Fruit fly (Drosophila melanogaster) whole organism, embryonic: ENCODE data around the gene Rpp30.

Source experiments
- Asciz ChIP-seq: fragments of 200-800 bp; sonication (Bioruptor generic); optimal IDR thresholded peaks from 2 replicates; lab custom pipeline; 2017; ENCODE audit warnings: missing biosample characterization, mild to moderate bottlenecking, missing genetic modification characterization, missing genetic modification reagents
- CG12071 ChIP-seq: fragments of 200-800 bp; sonication (Bioruptor generic); optimal IDR thresholded peaks from 3 replicates; lab custom pipeline; 2018; ENCODE audit warnings: missing biosample characterization, mild to moderate bottlenecking, missing genetic modification characterization
- CG12942 ChIP-seq: fragments of 200-800 bp; sonication (Bioruptor generic); optimal IDR thresholded peaks from 3 replicates; lab custom pipeline; 2016; ENCODE audit warnings: missing biosample characterization, missing genetic modification characterization
- CG13123 ChIP-seq: fragments of 200-800 bp; sonication (Bioruptor generic); optimal IDR thresholded peaks from 2 replicates; lab custom pipeline; 2016; ENCODE audit warnings: missing biosample characterization, missing genetic modification characterization
- CG13424 ChIP-seq: fragments of 200-800 bp; sonication (Bioruptor generic); optimal IDR thresholded peaks from 2 replicates; lab custom pipeline; 2019; ENCODE audit warnings: missing biosample characterization, mild to moderate bottlenecking, missing genetic modification characterization, moderate library complexity
- CG15269 ChIP-seq: fragments of 200-800 bp; sonication (Bioruptor generic); optimal IDR thresholded peaks from 2 replicates; lab custom pipeline; 2018; ENCODE audit warnings: missing biosample characterization, mild to moderate bottlenecking, missing genetic modification characterization, moderate library complexity
- CG15514 ChIP-seq: fragments of 200-800 bp; sonication (Bioruptor generic); optimal IDR thresholded peaks from 3 replicates; lab custom pipeline; 2017; ENCODE audit warnings: missing biosample characterization, missing genetic modification characterization, mild to moderate bottlenecking, moderate library complexity, missing genetic modification reagents
- CG1602 ChIP-seq: fragments of 200-800 bp; sonication (Bioruptor generic); optimal IDR thresholded peaks from 3 replicates; lab custom pipeline; 2016; ENCODE audit warnings: missing biosample characterization, missing genetic modification characterization
- CG16863 ChIP-seq: fragments of 200-800 bp; sonication (Bioruptor generic); optimal IDR thresholded peaks from 3 replicates; lab custom pipeline; 2016; ENCODE audit warnings: missing biosample characterization, missing genetic modification characterization
- CG17361 ChIP-seq: fragments of 200-800 bp; sonication (Bioruptor generic); IDR thresholded peaks from 3 replicates; pipeline ENCODE4 v1.3.6; 2022; ENCODE audit warnings: missing biosample characterization, missing genetic modification characterization
- CG18262 ChIP-seq: fragments of 200-800 bp; optimal IDR thresholded peaks from 3 replicates; lab custom pipeline; 2019; ENCODE audit warnings: missing biosample characterization, mild to moderate bottlenecking, missing genetic modification characterization, moderate library complexity
- CG18619 ChIP-seq: fragments of 200-800 bp; sonication (Bioruptor generic); optimal IDR thresholded peaks from 3 replicates; lab custom pipeline; 2017; ENCODE audit warnings: missing biosample characterization, mild to moderate bottlenecking, missing genetic modification characterization
- CG31441 ChIP-seq: fragments of 200-800 bp; sonication (Bioruptor generic); IDR thresholded peaks from 2 replicates; pipeline ENCODE4 v1.3.6; 2022; ENCODE audit warnings: missing biosample characterization, missing genetic modification characterization
- CG32767 ChIP-seq: fragments of 200-800 bp; sonication (Bioruptor generic); IDR thresholded peaks from 2 replicates; pipeline ENCODE4 v1.3.6; 2022; ENCODE audit warnings: missing biosample characterization, missing genetic modification characterization
- CG4404 ChIP-seq: fragments of 200-800 bp; sonication (Bioruptor generic); IDR thresholded peaks from 2 replicates; pipeline ENCODE4 v1.3.6; 2022; ENCODE audit warnings: missing biosample characterization, missing genetic modification characterization
- CG6689 ChIP-seq: fragments of 200-800 bp; sonication (Bioruptor generic); IDR thresholded peaks from 2 replicates; pipeline ENCODE4 v1.3.6; 2022; ENCODE audit warnings: missing biosample characterization, missing genetic modification characterization
- CG6813 ChIP-seq: fragments of 200-800 bp; sonication (Bioruptor generic); optimal IDR thresholded peaks from 2 replicates; lab custom pipeline; 2017; ENCODE audit warnings: missing biosample characterization, missing genetic modification characterization, mild to moderate bottlenecking, moderate library complexity, missing genetic modification reagents
- CG7839 ChIP-seq: fragments of 200-800 bp; sonication (Bioruptor generic); optimal IDR thresholded peaks from 3 replicates; lab custom pipeline; 2018; ENCODE audit warnings: missing biosample characterization, mild to moderate bottlenecking, missing genetic modification characterization, moderate library complexity
- CG8089 ChIP-seq: fragments of 200-800 bp; sonication (Bioruptor generic); optimal IDR thresholded peaks from 3 replicates; lab custom pipeline; 2016; ENCODE audit warnings: missing biosample characterization, missing genetic modification characterization
- CG9215 ChIP-seq: fragments of 200-800 bp; sonication (Bioruptor generic); IDR thresholded peaks from 2 replicates; pipeline ENCODE4 v1.3.6; 2022; ENCODE audit warnings: missing biosample characterization, missing genetic modification characterization
- CG9932 ChIP-seq: fragments of 200-800 bp; sonication (Bioruptor generic); IDR thresholded peaks from 2 replicates; pipeline ENCODE4 v1.3.6; 2022; ENCODE audit warnings: missing biosample characterization, missing genetic modification characterization
- CoRest ChIP-seq: fragments of 200-800 bp; sonication (Bioruptor generic); optimal IDR thresholded peaks from 3 replicates; lab custom pipeline; 2018; ENCODE audit warnings: missing biosample characterization, mild to moderate bottlenecking, missing genetic modification characterization, moderate library complexity
- Deaf1 ChIP-seq: fragments of 200-800 bp; optimal IDR thresholded peaks from 3 replicates; lab custom pipeline; 2019; ENCODE audit warnings: missing biosample characterization, mild to moderate bottlenecking, missing genetic modification characterization, moderate library complexity
- Dfd ChIP-seq, 2 experiments: fragments of >200 bp; optimal IDR thresholded peaks; 2 replicates each; lab custom pipeline; 2017; ENCODE audit warnings: missing biosample characterization in 2 of 2, missing genetic modification characterization in 2 of 2
- Dip3 ChIP-seq: fragments of 200-800 bp; sonication (Bioruptor generic); optimal IDR thresholded peaks from 3 replicates; lab custom pipeline; 2016; ENCODE audit warnings: missing biosample characterization, missing genetic modification characterization
- Drgx ChIP-seq: fragments of 200-800 bp; sonication (Bioruptor generic); IDR thresholded peaks from 2 replicates; pipeline ENCODE4 v1.3.6; 2022; ENCODE audit warnings: missing biosample characterization, missing genetic modification characterization
- Hey ChIP-seq: fragments of 200-800 bp; sonication (Bioruptor generic); optimal IDR thresholded peaks from 3 replicates; lab custom pipeline; 2018; ENCODE audit warnings: missing biosample characterization, mild to moderate bottlenecking, missing genetic modification characterization
- Kr ChIP-seq: fragments of 200-800 bp; sonication (Bioruptor generic); optimal IDR thresholded peaks from 2 replicates; lab custom pipeline; 2017; ENCODE audit warnings: missing biosample characterization, mild to moderate bottlenecking, missing genetic modification characterization
- Mrtf ChIP-seq: fragments of 200-800 bp; sonication (Bioruptor generic); IDR thresholded peaks from 3 replicates; pipeline ENCODE4 v1.3.6; 2022; ENCODE audit warnings: missing biosample characterization, missing genetic modification characterization
- Ravus ChIP-seq: fragments of 200-800 bp; sonication (Bioruptor generic); IDR thresholded peaks from 2 replicates; pipeline ENCODE4 v1.3.6; 2022; ENCODE audit warnings: missing biosample characterization, missing genetic modification characterization
- Sin3A ChIP-seq: fragments of >200 bp; optimal IDR thresholded peaks from 2 replicates; lab custom pipeline; 2018
- Sox102F ChIP-seq: fragments of 200-800 bp; sonication (Bioruptor generic); optimal IDR thresholded peaks from 2 replicates; lab custom pipeline; 2018; ENCODE audit warnings: missing biosample characterization, mild to moderate bottlenecking, missing genetic modification characterization, moderate library complexity
- Vsx1 ChIP-seq: fragments of 200-800 bp; sonication (Bioruptor generic); optimal IDR thresholded peaks from 2 replicates; lab custom pipeline; 2017; ENCODE audit warnings: missing biosample characterization, mild to moderate bottlenecking, missing genetic modification characterization, missing genetic modification reagents
- bbx ChIP-seq: fragments of 200-800 bp; sonication (Bioruptor generic); IDR thresholded peaks from 2 replicates; pipeline ENCODE4 v1.3.6; 2022; ENCODE audit warnings: missing biosample characterization, missing genetic modification characterization; ENCODE audit not compliant: partially characterized antibody
- cwo ChIP-seq: fragments of 200-800 bp; sonication (Bioruptor generic); optimal IDR thresholded peaks from 3 replicates; lab custom pipeline; 2017; ENCODE audit warnings: missing biosample characterization, missing genetic modification characterization, mild to moderate bottlenecking, moderate library complexity, missing genetic modification reagents
- danr ChIP-seq: fragments of 200-800 bp; sonication (Bioruptor generic); IDR thresholded peaks from 2 replicates; pipeline ENCODE4 v1.3.6; 2022; ENCODE audit warnings: missing biosample characterization, missing genetic modification characterization
- dimm ChIP-seq: fragments of 200-800 bp; sonication (Bioruptor generic); IDR thresholded peaks from 2 replicates; pipeline ENCODE4 v1.3.6; 2022; ENCODE audit warnings: missing biosample characterization, missing genetic modification characterization
- dmrt99B ChIP-seq: fragments of 200-800 bp; sonication (Bioruptor generic); optimal IDR thresholded peaks from 2 replicates; lab custom pipeline; 2018; ENCODE audit warnings: missing biosample characterization, mild to moderate bottlenecking, missing genetic modification characterization, moderate library complexity
- dpn ChIP-seq, 2 experiments: fragments of 200-800 bp; sonication (Bioruptor generic); optimal IDR thresholded peaks; 3 replicates each; lab custom pipeline; 2016; ENCODE audit warnings: missing biosample characterization in 2 of 2, missing genetic modification characterization in 2 of 2
- gcm ChIP-seq: fragments of 200-800 bp; sonication (Bioruptor generic); optimal IDR thresholded peaks from 2 replicates; lab custom pipeline; 2019; ENCODE audit warnings: missing biosample characterization, mild to moderate bottlenecking, missing genetic modification characterization, moderate library complexity
- gem ChIP-seq: fragments of 200-800 bp; sonication (Bioruptor generic); optimal IDR thresholded peaks from 2 replicates; lab custom pipeline; 2019; ENCODE audit warnings: missing biosample characterization, mild to moderate bottlenecking, missing genetic modification characterization, moderate library complexity
- grn ChIP-seq: fragments of 200-800 bp; sonication (Bioruptor generic); optimal IDR thresholded peaks from 3 replicates; lab custom pipeline; 2017; ENCODE audit warnings: missing biosample characterization, missing genetic modification characterization
- hth ChIP-seq: fragments of >200 bp; optimal IDR thresholded peaks from 2 replicates; lab custom pipeline; 2017; ENCODE audit warnings: inconsistent platforms
- jigr1 ChIP-seq: fragments of 200-800 bp; sonication (Bioruptor generic); IDR thresholded peaks from 3 replicates; pipeline ENCODE4 v1.3.6; 2022; ENCODE audit warnings: missing biosample characterization, missing genetic modification characterization
- kni ChIP-seq: fragments of 200-800 bp; sonication (Bioruptor generic); optimal IDR thresholded peaks from 3 replicates; lab custom pipeline; 2017; ENCODE audit warnings: mild to moderate bottlenecking, missing biosample characterization, missing genetic modification reagents, missing genetic modification characterization
- odd ChIP-seq: fragments of 200-800 bp; sonication (Bioruptor generic); optimal IDR thresholded peaks from 2 replicates; lab custom pipeline; 2017; ENCODE audit warnings: missing biosample characterization, mild to moderate bottlenecking, missing genetic modification characterization
- pan ChIP-seq, 4 experiments: fragments of >200 bp in 3 of 4; fragments of 200-800 bp in 1 of 4; sonication (Bioruptor generic) in 1 of 4; optimal IDR thresholded peaks in 3 of 4; IDR thresholded peaks in 1 of 4; 2 replicates each; pipeline versions ENCODE4 v1.3.6 to Lab custom; 2017 to 2022; ENCODE audit warnings: missing biosample characterization in 2 of 4, missing genetic modification characterization in 2 of 4, mixed read lengths in 1 of 4
- pros ChIP-seq: fragments of 200-800 bp; sonication (Bioruptor generic); optimal IDR thresholded peaks from 3 replicates; lab custom pipeline; 2019; ENCODE audit warnings: missing biosample characterization, mild to moderate bottlenecking, missing genetic modification characterization, moderate library complexity
- unpg ChIP-seq: fragments of 200-800 bp; sonication (Bioruptor generic); optimal IDR thresholded peaks from 3 replicates; lab custom pipeline; 2018; ENCODE audit warnings: missing biosample characterization, mild to moderate bottlenecking, missing genetic modification characterization, moderate library complexity
- wek ChIP-seq: fragments of 200-800 bp; sonication (Bioruptor generic); optimal IDR thresholded peaks from 3 replicates; lab custom pipeline; 2018; ENCODE audit warnings: missing biosample characterization, mild to moderate bottlenecking, missing genetic modification characterization, moderate library complexity

Rpp30 gene

dm6 chr2L:247845-248473 is 4.2 kb downstream of the Rpp30 start (continued):
- TF ChIP-seq CG18619 (peak; percentile 73), Dip3 (GFP tag; lab: Kevin White, UChicago) (no peak), CG12942 (GFP tag; lab: Kevin White, UChicago) (peak; percentile 20), CG31441 (GFP tag; lab: Robert Waterston, UW) (peak; percentile 70), CG18262 (peak; percentile 64), CG1602 (peak; percentile 7), CG16863 (no peak), CG32767 (GFP tag; lab: Robert Waterston, UW) (no peak), danr (GFP tag; lab: Robert Waterston, UW) (no peak), gem (peak; percentile 75), CG8089 (GFP tag; lab: Kevin White, UChicago) (no peak), Drgx (peak; percentile 73), pan (optimal IDR thresholded peaks at IDR 0.05; lab: Kevin White, UChicago) (no peak), pan (GFP tag; optimal IDR thresholded peaks at IDR 0.05 in 1 of 2, IDR thresholded peaks at IDR 0.05 in 1 of 2) (peak in 1 of 2 experiments; percentile 67), dpn (GFP tag; optimal IDR thresholded peaks at IDR 0.05; lab: Kevin White, UChicago) (peak in 1 of 2 experiments; percentile 40), CG4404 (no peak), CG17361 (peak; percentile 80), odd (GFP tag; lab: Kevin White, UChicago) (peak; percentile 9), wek (GFP tag; lab: Kevin White, UChicago) (no peak), Kr (GFP tag; lab: Kevin White, UChicago) (no peak), pros (no peak), Sin3A (lab: Kevin White, UChicago) (no peak), kni (GFP tag; lab: Kevin White, UChicago) (no peak), CG7839 (tag; lab: Kevin White, UChicago) (peak; percentile 72), Sox102F (GFP tag; lab: Kevin White, UChicago) (peak; percentile 52), CoRest (peak; percentile 60), CG9932 (peak; percentile 72), Dfd (GFP tag; optimal IDR thresholded peaks at IDR 0.05; lab: Kevin White, UChicago) (no peak), Asciz (peak; percentile 9), Vsx1 (GFP tag; lab: Kevin White, UChicago) (peak; percentile 14), CG12071 (GFP tag; lab: Kevin White, UChicago) (peak; percentile 9), CG13424 (tag; lab: Kevin White, UChicago) (peak; percentile 45), Ravus (GFP tag; lab: Robert Waterston, UW) (no peak), bbx (GFP tag; lab: Robert Waterston, UW) (no peak), dmrt99B (tag; lab: Kevin White, UChicago) (peak; percentile 59), CG6689 (GFP tag; lab: Robert Waterston, UW) (no peak), CG15514 (no peak), gcm (GFP tag; lab: Kevin White, UChicago) (no peak), hth (lab: Kevin White, UChicago) (no peak), CG13123 (GFP tag; lab: Kevin White, UChicago) (no peak), Deaf1 (peak; percentile 45), CG15269 (peak; percentile 62), CG9215 (GFP tag; lab: Robert Waterston, UW) (peak; percentile 61; the same call in 1 of the 2 replicates), jigr1 (GFP tag; lab: Robert Waterston, UW) (no peak), unpg (GFP tag; lab: Kevin White, UChicago) (peak; percentile 50), cwo (peak; percentile 85), Mrtf (GFP tag; lab: Robert Waterston, UW) (no peak), Hey (tag; lab: Kevin White, UChicago) (no peak), grn (GFP tag; lab: Kevin White, UChicago) (no peak), dimm (GFP tag; lab: Robert Waterston, UW) (no peak), CG6813 (GFP tag; lab: Kevin White, UChicago) (peak; percentile 59)
